Worm (Caenorhabditis elegans) whole organism, young adult: ENCODE measurements around the gene C37C3.10.

ENCODE experiments used
- bed-2 ChIP-seq: fragments of 200-800 bp; sonication (Bioruptor generic); IDR thresholded peaks from 2 replicates; pipeline ENCODE4 v1.3.6; 2022; ENCODE audit warnings: missing genetic modification reagents, missing genetic modification characterization, missing compliant biosample characterization
- lin-40 ChIP-seq: sonication (generic microtip); optimal IDR thresholded peaks from 2 replicates; lab custom pipeline; 2016; ENCODE audit warnings: missing genetic modification characterization, mild to moderate bottlenecking, missing compliant biosample characterization, missing genotype, missing genetic modification reagents
- sdz-38 ChIP-seq: sonication (generic microtip); optimal IDR thresholded peaks from 2 replicates; lab custom pipeline; 2016; ENCODE audit warnings: missing genotype, missing genetic modification characterization, missing compliant biosample characterization
- unc-62 ChIP-seq: fragments of 150-350 bp; optimal IDR thresholded peaks from 2 replicates; lab custom pipeline; 2014; ENCODE audit warnings: missing biosample characterization, missing genetic modification reagents, missing genetic modification characterization
- ztf-25 ChIP-seq: fragments of 200-800 bp; sonication (Bioruptor generic); IDR thresholded peaks from 2 replicates; pipeline ENCODE4 v1.3.6; 2022; ENCODE audit warnings: missing genetic modification reagents, missing genetic modification characterization, missing compliant biosample characterization

ce11 chrV:7824138-7824537 is 38.7 kb downstream of the C37C3.10 start:
- TF ChIP-seq sdz-38 (tag; lab: Kevin White, UChicago) (no peak), lin-40 (tag; lab: Kevin White, UChicago) (no peak), unc-62 (GFP tag; lab: Kevin White, UChicago) (no peak), ztf-25 (no peak), bed-2 (no peak)
